Fruit fly (Drosophila melanogaster): ENCODE data around the gene CG10336.
A peak's percentile ranks its signal among the peaks of the same experiment; 100 is the strongest.

Gene CG10336

dm6 chr2L:18665952-18666606, 23.2 kb upstream of the CG10336 start (continued):
- TF ChIP-seq mld (GFP tag; IDR thresholded peaks at IDR 0.05; ENCODE audit: partially characterized antibody), result no peak
- peak; percentile 82 for TF ChIP-seq Xbp1 (GFP tag; optimal IDR thresholded peaks at IDR 0.05)
- no peak for TF ChIP-seq CG2712 (tag; optimal IDR thresholded peaks at IDR 0.05)
- TF ChIP-seq shn (GFP tag; optimal IDR thresholded peaks at IDR 0.05), result peak; percentile 38
- peak; percentile 13 for TF ChIP-seq gfzf (GFP tag; optimal IDR thresholded peaks at IDR 0.05)
- TF ChIP-seq CG16813 (GFP tag; IDR thresholded peaks at IDR 0.05; ENCODE audit: partially characterized antibody), result peak; percentile 57; the same call in 2 of the 3 replicates
- TF ChIP-seq az2 (GFP tag; optimal IDR thresholded peaks at IDR 0.05), result peak; percentile 62
- TF ChIP-seq HLH4C (GFP tag; IDR thresholded peaks at IDR 0.05; ENCODE audit: partially characterized antibody), result no peak
- TF ChIP-seq cad (GFP tag; optimal IDR thresholded peaks at IDR 0.05), result no peak
- no peak for TF ChIP-seq bowl (GFP tag; IDR thresholded peaks at IDR 0.05)
- TF ChIP-seq gem (tag; optimal IDR thresholded peaks at IDR 0.05), result no peak
- no peak for TF ChIP-seq CG15073 (GFP tag; optimal IDR thresholded peaks at IDR 0.05)
- peak; percentile 10 for TF ChIP-seq CG13424 (tag; optimal IDR thresholded peaks at IDR 0.05)
- peak; percentile 31 for TF ChIP-seq ems (GFP tag; optimal IDR thresholded peaks at IDR 0.05)
- TF ChIP-seq CG6254 (GFP tag; optimal IDR thresholded peaks at IDR 0.05), result no peak
- TF ChIP-seq CG17612 (GFP tag; IDR thresholded peaks at IDR 0.05), result no peak
- TF ChIP-seq emc (GFP tag; optimal IDR thresholded peaks at IDR 0.05), result peak; percentile 57
- peak; percentile 45 for TF ChIP-seq maf-S (GFP tag; optimal IDR thresholded peaks at IDR 0.05)
- TF ChIP-seq Lpt (GFP tag; optimal IDR thresholded peaks at IDR 0.05), result no peak
- no peak for TF ChIP-seq Nf-YC (tag; optimal IDR thresholded peaks at IDR 0.05)
- no peak for TF ChIP-seq Hr78 (GFP tag; optimal IDR thresholded peaks at IDR 0.05)
- peak; percentile 23 for TF ChIP-seq CG18764 (GFP tag; optimal IDR thresholded peaks at IDR 0.05)
- peak; percentile 19 for TF ChIP-seq CG18619 (GFP tag; optimal IDR thresholded peaks at IDR 0.05)
- no peak for TF ChIP-seq cas (GFP tag; IDR thresholded peaks at IDR 0.05)
- TF ChIP-seq CG14965 (GFP tag; optimal IDR thresholded peaks at IDR 0.05; ENCODE audit: borderline replicate concordance), result no peak
- no peak for TF ChIP-seq eyg (GFP tag; optimal IDR thresholded peaks at IDR 0.05)
- TF ChIP-seq Spps (tag; optimal IDR thresholded peaks at IDR 0.05), result no peak
- TF ChIP-seq CG6689 (GFP tag; IDR thresholded peaks at IDR 0.05), result no peak
- no peak for TF ChIP-seq cg (GFP tag; optimal IDR thresholded peaks at IDR 0.05)
- TF ChIP-seq crp (GFP tag; optimal IDR thresholded peaks at IDR 0.05), result no peak
- TF ChIP-seq pan (optimal IDR thresholded peaks at IDR 0.05), result no peak
- TF ChIP-seq pan (GFP tag; optimal IDR thresholded peaks at IDR 0.05 in 1 of 2, IDR thresholded peaks at IDR 0.05 in 1 of 2), result no peak
- no peak for TF ChIP-seq BEAF-32 (GFP tag; optimal IDR thresholded peaks at IDR 0.05)
- peak; percentile 22 for TF ChIP-seq pum (GFP tag; optimal IDR thresholded peaks at IDR 0.05)
- peak; percentile 56 for TF ChIP-seq CG8290 (GFP tag; optimal IDR thresholded peaks at IDR 0.05)
- no peak for TF ChIP-seq CG8290 (tag; optimal IDR thresholded peaks at IDR 0.05)
- peak; percentile 34 for TF ChIP-seq CG4424 (GFP tag; optimal IDR thresholded peaks at IDR 0.05)
- TF ChIP-seq zen (tag; optimal IDR thresholded peaks at IDR 0.05), result peak; percentile 71
- TF ChIP-seq CG7963 (GFP tag; IDR thresholded peaks at IDR 0.05; ENCODE audit: partially characterized antibody), result no peak
- no peak for TF ChIP-seq scrt (GFP tag; optimal IDR thresholded peaks at IDR 0.05)
- no peak for TF ChIP-seq chn (GFP tag; optimal IDR thresholded peaks at IDR 0.05)
- peak; percentile 62 for TF ChIP-seq p53 (GFP tag; optimal IDR thresholded peaks at IDR 0.05)
- TF ChIP-seq CG6791 (GFP tag; IDR thresholded peaks at IDR 0.05; ENCODE audit: partially characterized antibody), result peak; percentile 12; the same call in 1 of the 3 replicates
- no peak for TF ChIP-seq CG16815 (GFP tag; optimal IDR thresholded peaks at IDR 0.05)
- peak; percentile 69 for TF ChIP-seq pnt (GFP tag; optimal IDR thresholded peaks at IDR 0.05)
- no peak for TF ChIP-seq Hmx (GFP tag; optimal IDR thresholded peaks at IDR 0.05)
- TF ChIP-seq CG1832 (GFP tag; optimal IDR thresholded peaks at IDR 0.05), result no peak
- no peak for TF ChIP-seq Lim3 (GFP tag; IDR thresholded peaks at IDR 0.05)
- peak; percentile 45 for TF ChIP-seq repo (GFP tag; optimal IDR thresholded peaks at IDR 0.05)
- peak; percentile 74 for TF ChIP-seq CG9876 (GFP tag; optimal IDR thresholded peaks at IDR 0.05)
